Fruit fly (Drosophila melanogaster) whole organism, embryonic: ENCODE data around the gene Tlk.

Experiments used
- CG32772 ChIP-seq: fragments of 200-800 bp; sonication (Bioruptor generic); IDR thresholded peaks from 2 replicates; pipeline ENCODE4 v1.3.6; 2022; ENCODE audit warnings: missing biosample characterization, missing genetic modification characterization
- CG5245 ChIP-seq: fragments of 200-800 bp; sonication (Bioruptor generic); optimal IDR thresholded peaks from 3 replicates; lab custom pipeline; 2016; ENCODE audit warnings: missing biosample characterization, missing genetic modification characterization
- CG7786 ChIP-seq: fragments of 200-800 bp; sonication (Bioruptor generic); optimal IDR thresholded peaks from 2 replicates; lab custom pipeline; 2016; ENCODE audit warnings: missing biosample characterization, missing genetic modification characterization
- pan ChIP-seq, 4 experiments: fragments of >200 bp in 3 of 4; fragments of 200-800 bp in 1 of 4; sonication (Bioruptor generic) in 1 of 4; optimal IDR thresholded peaks in 3 of 4; IDR thresholded peaks in 1 of 4; 2 replicates each; pipeline versions ENCODE4 v1.3.6 to Lab custom; 2017 to 2022; ENCODE audit warnings: missing biosample characterization in 2 of 4, missing genetic modification characterization in 2 of 4, mixed read lengths in 1 of 4

DNA sequence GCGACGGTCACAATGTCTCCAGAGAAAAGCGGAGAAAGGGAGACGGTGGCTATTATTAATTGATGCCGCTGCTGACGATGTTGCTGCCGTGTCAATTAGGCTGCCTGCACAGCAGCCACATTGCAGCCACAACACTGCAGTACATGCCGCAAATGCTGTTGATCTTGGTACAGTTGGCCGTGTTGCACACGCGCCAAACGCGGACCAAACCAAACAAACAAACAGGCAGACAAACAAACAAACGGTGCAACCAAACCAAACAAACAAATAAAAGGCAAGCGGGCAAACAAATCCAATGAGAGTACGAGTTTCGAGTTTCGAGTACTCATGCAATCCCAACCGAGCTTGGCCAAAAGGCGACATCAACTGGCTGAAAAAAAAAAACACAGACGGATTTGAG lies 112.4 kb downstream of the Tlk start:
- TF ChIP-seq pan (optimal IDR thresholded peaks at IDR 0.05; lab: Kevin White, UChicago) (no peak), pan (GFP tag; optimal IDR thresholded peaks at IDR 0.05 in 1 of 2, IDR thresholded peaks at IDR 0.05 in 1 of 2) (no peak), CG7786 (GFP tag; lab: Kevin White, UChicago) (no peak), CG32772 (GFP tag; lab: Robert Waterston, UW) (no peak), CG5245 (GFP tag; lab: Kevin White, UChicago) (no peak)
